Fruit fly (Drosophila melanogaster) whole organism, embryonic: Measurements from ENCODE around the gene CG6685.

Experiments used
- CG10321 ChIP-seq: fragments of 200-800 bp; sonication (Bioruptor generic); IDR thresholded peaks from 2 replicates; pipeline ENCODE4 v1.3.6; 2022; ENCODE audit warnings: missing biosample characterization, missing genetic modification characterization
- knrl ChIP-seq: fragments of 200-800 bp; sonication (Bioruptor generic); IDR thresholded peaks from 3 replicates; pipeline ENCODE4 v1.3.6; 2022; ENCODE audit warnings: missing biosample characterization, missing genetic modification characterization; ENCODE audit not compliant: partially characterized antibody
- luna ChIP-seq: fragments of 200-800 bp; sonication (Bioruptor generic); optimal IDR thresholded peaks from 2 replicates; lab custom pipeline; 2016; ENCODE audit warnings: missing biosample characterization, missing genetic modification characterization

dm6 chr3L:9972007-9972856, 4.1 kb upstream of the CG6685 start, which contains the start of the genes CG6674, CG42455 and vnc:
- TF ChIP-seq luna (GFP tag; lab: Kevin White, UChicago) (no peak), CG10321 (GFP tag; lab: Robert Waterston, UW) (no peak), knrl (GFP tag; lab: Robert Waterston, UW) (no peak)
